Fruit fly (Drosophila melanogaster) whole organism, embryonic: Measurements from ENCODE around the gene CG33293.

Source experiments
- Abd-B ChIP-seq: fragments of 200-800 bp; sonication (Bioruptor generic); optimal IDR thresholded peaks from 2 replicates; lab custom pipeline; 2018; ENCODE audit warnings: missing biosample characterization, mild to moderate bottlenecking, missing genetic modification characterization, moderate library complexity
- Awh ChIP-seq: fragments of 200-800 bp; sonication (Bioruptor generic); IDR thresholded peaks from 2 replicates; pipeline ENCODE4, ENCODE4 v1.3.6; 2022; ENCODE audit warnings: missing biosample characterization, missing genetic modification characterization
- Bgb ChIP-seq: fragments of 200-800 bp; sonication (Bioruptor generic); IDR thresholded peaks from 2 replicates; pipeline ENCODE4 v1.3.6; 2022; ENCODE audit warnings: missing biosample characterization, missing genetic modification characterization; ENCODE audit not compliant: partially characterized antibody
- CG11093 ChIP-seq: fragments of 200-800 bp; sonication (Bioruptor generic); IDR thresholded peaks from 3 replicates; pipeline ENCODE4 v1.3.6; 2022; ENCODE audit warnings: missing biosample characterization, missing genetic modification characterization
- CG12155 ChIP-seq: fragments of 200-800 bp; sonication (Bioruptor generic); optimal IDR thresholded peaks from 3 replicates; lab custom pipeline; 2016; ENCODE audit warnings: missing biosample characterization, missing genetic modification characterization
- CG13624 ChIP-seq: fragments of 200-800 bp; sonication (Bioruptor generic); optimal IDR thresholded peaks from 2 replicates; lab custom pipeline; 2016; ENCODE audit warnings: missing biosample characterization, missing genetic modification characterization
- CG13775 ChIP-seq: fragments of 200-800 bp; sonication (Bioruptor generic); optimal IDR thresholded peaks from 3 replicates; lab custom pipeline; 2017; ENCODE audit warnings: missing biosample characterization, mild to moderate bottlenecking, missing genetic modification characterization
- CG14667 ChIP-seq: fragments of 200-800 bp; sonication (Bioruptor generic); IDR thresholded peaks from 2 replicates; pipeline ENCODE4 v1.3.6; 2022; ENCODE audit warnings: missing biosample characterization, missing genetic modification characterization
- CG1529 ChIP-seq: fragments of 200-800 bp; sonication (Bioruptor generic); optimal IDR thresholded peaks from 3 replicates; lab custom pipeline; 2018; ENCODE audit warnings: missing biosample characterization, missing genetic modification characterization
- CG16779 ChIP-seq: fragments of 200-800 bp; sonication (Bioruptor generic); IDR thresholded peaks from 2 replicates; pipeline ENCODE4 v1.3.6; 2022; ENCODE audit warnings: missing biosample characterization, missing genetic modification characterization
- CG16813 ChIP-seq: fragments of 200-800 bp; sonication (Bioruptor generic); IDR thresholded peaks from 3 replicates; pipeline ENCODE4 v1.3.6; 2022; ENCODE audit warnings: missing biosample characterization, missing genetic modification characterization; ENCODE audit not compliant: partially characterized antibody
- CG16815 ChIP-seq: fragments of 200-800 bp; sonication (Bioruptor generic); optimal IDR thresholded peaks from 3 replicates; lab custom pipeline; 2017; ENCODE audit warnings: missing biosample characterization, mild to moderate bottlenecking, missing genetic modification characterization
- CG17568 ChIP-seq: fragments of 200-800 bp; sonication (Bioruptor generic); optimal IDR thresholded peaks from 2 replicates; lab custom pipeline; 2018; ENCODE audit warnings: missing biosample characterization, mild to moderate bottlenecking, missing genetic modification characterization, moderate library complexity
- CG31224 ChIP-seq: fragments of 200-800 bp; sonication (Bioruptor generic); IDR thresholded peaks from 2 replicates; pipeline ENCODE4 v1.3.6; 2022; ENCODE audit warnings: missing biosample characterization, missing genetic modification characterization
- CG31365 ChIP-seq: fragments of 200-800 bp; sonication (Bioruptor generic); optimal IDR thresholded peaks from 2 replicates; lab custom pipeline; 2018; ENCODE audit warnings: missing biosample characterization, mild to moderate bottlenecking, missing genetic modification characterization
- CG4424 ChIP-seq: fragments of 200-800 bp; sonication (Bioruptor generic); optimal IDR thresholded peaks from 3 replicates; lab custom pipeline; 2016; ENCODE audit warnings: missing biosample characterization, missing genetic modification characterization
- CG4730 ChIP-seq: fragments of 200-800 bp; sonication (Bioruptor generic); IDR thresholded peaks from 2 replicates; pipeline ENCODE4 v1.3.6; 2022; ENCODE audit warnings: missing biosample characterization, missing genetic modification characterization
- CG6791 ChIP-seq: fragments of 200-800 bp; sonication (Bioruptor generic); IDR thresholded peaks from 3 replicates; pipeline ENCODE4 v1.3.6; 2022; ENCODE audit warnings: missing biosample characterization, missing genetic modification characterization; ENCODE audit not compliant: partially characterized antibody
- Camta ChIP-seq: fragments of 200-800 bp; sonication (Bioruptor generic); optimal IDR thresholded peaks from 2 replicates; lab custom pipeline; 2016; ENCODE audit warnings: missing biosample characterization, missing genetic modification characterization
- Chrac-16 ChIP-seq: fragments of 200-800 bp; sonication (Bioruptor generic); optimal IDR thresholded peaks from 3 replicates; lab custom pipeline; 2016; ENCODE audit warnings: missing biosample characterization, missing genetic modification characterization
- Ets65A ChIP-seq: fragments of 200-800 bp; sonication (Bioruptor generic); peaks from one replicate; lab custom pipeline; 2016; ENCODE audit warnings: missing biosample characterization, missing genetic modification characterization
- H2.0 ChIP-seq: fragments of 200-800 bp; sonication (Bioruptor generic); IDR thresholded peaks from 2 replicates; pipeline ENCODE4 v1.3.6; 2022; ENCODE audit warnings: missing biosample characterization, missing genetic modification characterization
- Hsf ChIP-seq: fragments of 200-800 bp; sonication (Bioruptor generic); optimal IDR thresholded peaks from 3 replicates; lab custom pipeline; 2016; ENCODE audit warnings: missing biosample characterization, missing genetic modification characterization
- Mrtf ChIP-seq: fragments of 200-800 bp; sonication (Bioruptor generic); IDR thresholded peaks from 3 replicates; pipeline ENCODE4 v1.3.6; 2022; ENCODE audit warnings: missing biosample characterization, missing genetic modification characterization
- NC2α ChIP-seq: fragments of 200-800 bp; sonication (Bioruptor generic); optimal IDR thresholded peaks from 2 replicates; lab custom pipeline; 2016; ENCODE audit warnings: missing biosample characterization, missing genetic modification characterization
- NC2β ChIP-seq: fragments of 200-800 bp; sonication (Bioruptor generic); optimal IDR thresholded peaks from 2 replicates; lab custom pipeline; 2016; ENCODE audit warnings: missing biosample characterization, missing genetic modification characterization
- NK7.1 ChIP-seq: fragments of 200-800 bp; sonication (Bioruptor generic); optimal IDR thresholded peaks from 3 replicates; lab custom pipeline; 2016; ENCODE audit warnings: missing biosample characterization, missing genetic modification characterization
- Nf-YB ChIP-seq: fragments of 200-800 bp; sonication (Bioruptor generic); optimal IDR thresholded peaks from 3 replicates; lab custom pipeline; 2019; ENCODE audit warnings: missing biosample characterization, mild to moderate bottlenecking, missing genetic modification characterization, moderate library complexity
- Side ChIP-seq: fragments of 200-800 bp; sonication (Bioruptor generic); optimal IDR thresholded peaks from 2 replicates; lab custom pipeline; 2016; ENCODE audit warnings: missing biosample characterization, missing genetic modification characterization
- Sry-δ ChIP-seq: fragments of 200-800 bp; sonication (Bioruptor generic); optimal IDR thresholded peaks from 2 replicates; lab custom pipeline; 2016; ENCODE audit warnings: missing biosample characterization, missing genetic modification characterization
- Xrp1 ChIP-seq: fragments of 200-800 bp; sonication (Bioruptor generic); IDR thresholded peaks from 2 replicates; pipeline ENCODE4 v1.3.6; 2022; ENCODE audit warnings: missing biosample characterization, missing genetic modification characterization
- amos ChIP-seq: fragments of 200-800 bp; sonication (Bioruptor generic); IDR thresholded peaks from 2 replicates; pipeline ENCODE4 v1.3.6; 2022; ENCODE audit warnings: missing biosample characterization, missing genetic modification characterization; ENCODE audit not compliant: partially characterized antibody
- ap ChIP-seq: fragments of 200-800 bp; sonication (Bioruptor generic); IDR thresholded peaks from 2 replicates; pipeline ENCODE4 v1.3.6; 2022; ENCODE audit warnings: missing biosample characterization, missing genetic modification characterization
- chinmo ChIP-seq: fragments of 200-800 bp; sonication (Bioruptor generic); IDR thresholded peaks from 4 replicates; pipeline ENCODE4 v1.3.6; 2022; ENCODE audit warnings: missing biosample characterization, missing genetic modification characterization; ENCODE audit not compliant: partially characterized antibody
- dimm ChIP-seq: fragments of 200-800 bp; sonication (Bioruptor generic); IDR thresholded peaks from 2 replicates; pipeline ENCODE4 v1.3.6; 2022; ENCODE audit warnings: missing biosample characterization, missing genetic modification characterization
- esg ChIP-seq: fragments of 200-800 bp; sonication (Bioruptor generic); conservative IDR thresholded peaks from 2 replicates; pipeline ENCODE4 v1.3.6; 2022; ENCODE audit warnings: missing biosample characterization, missing genetic modification characterization
- hkb ChIP-seq, 2 experiments: fragments of 200-800 bp in 1 of 2; fragments of >200 bp in 1 of 2; sonication (Bioruptor generic) in 1 of 2; IDR thresholded peaks in 1 of 2; optimal IDR thresholded peaks in 1 of 2; 2 replicates each; pipeline versions ENCODE4 v1.3.6 to Lab custom; 2017 to 2022; ENCODE audit warnings: missing biosample characterization in 1 of 2, missing genetic modification characterization in 1 of 2
- ind ChIP-seq: fragments of 200-800 bp; sonication (Bioruptor generic); optimal IDR thresholded peaks from 3 replicates; lab custom pipeline; 2016; ENCODE audit warnings: missing biosample characterization, missing genetic modification characterization
- jigr1 ChIP-seq: fragments of 200-800 bp; sonication (Bioruptor generic); IDR thresholded peaks from 3 replicates; pipeline ENCODE4 v1.3.6; 2022; ENCODE audit warnings: missing biosample characterization, missing genetic modification characterization
- kah ChIP-seq: fragments of 200-800 bp; sonication (Bioruptor generic); optimal IDR thresholded peaks from 2 replicates; lab custom pipeline; 2018; ENCODE audit warnings: missing biosample characterization, mild to moderate bottlenecking, missing genetic modification characterization
- ken ChIP-seq: fragments of 200-800 bp; sonication (Bioruptor generic); IDR thresholded peaks from 3 replicates; pipeline ENCODE4 v1.3.6; 2022; ENCODE audit warnings: missing biosample characterization, missing genetic modification characterization
- nau ChIP-seq: fragments of 200-800 bp; sonication (Bioruptor generic); optimal IDR thresholded peaks from 3 replicates; lab custom pipeline; 2017; ENCODE audit warnings: missing biosample characterization, mild to moderate bottlenecking, missing genetic modification characterization, missing genetic modification reagents
- otp ChIP-seq: fragments of 200-800 bp; sonication (Bioruptor generic); IDR thresholded peaks from 3 replicates; pipeline ENCODE4, ENCODE4 v1.3.6; 2022; ENCODE audit warnings: missing biosample characterization, missing genetic modification characterization
- pita ChIP-seq: fragments of 200-800 bp; sonication (Bioruptor generic); optimal IDR thresholded peaks from 2 replicates; lab custom pipeline; 2017; ENCODE audit warnings: missing biosample characterization, mild to moderate bottlenecking, missing genetic modification characterization
- rib ChIP-seq: fragments of 200-800 bp; sonication (Bioruptor generic); IDR thresholded peaks from 2 replicates; pipeline ENCODE4 v1.3.6; 2022; ENCODE audit warnings: missing biosample characterization, missing genetic modification characterization
- sim ChIP-seq: fragments of 200-800 bp; sonication (Bioruptor generic); IDR thresholded peaks from 2 replicates; pipeline ENCODE4 v1.3.6; 2022; ENCODE audit warnings: missing biosample characterization, missing genetic modification characterization
- slp2 ChIP-seq: fragments of 200-800 bp; sonication (Bioruptor generic); optimal IDR thresholded peaks from 2 replicates; lab custom pipeline; 2016; ENCODE audit warnings: missing biosample characterization, missing genetic modification characterization
- sug ChIP-seq: fragments of 200-800 bp; optimal IDR thresholded peaks from 2 replicates; lab custom pipeline; 2019; ENCODE audit warnings: missing biosample characterization, mild to moderate bottlenecking, missing genetic modification characterization, moderate library complexity

Gene CG33293

DNA sequence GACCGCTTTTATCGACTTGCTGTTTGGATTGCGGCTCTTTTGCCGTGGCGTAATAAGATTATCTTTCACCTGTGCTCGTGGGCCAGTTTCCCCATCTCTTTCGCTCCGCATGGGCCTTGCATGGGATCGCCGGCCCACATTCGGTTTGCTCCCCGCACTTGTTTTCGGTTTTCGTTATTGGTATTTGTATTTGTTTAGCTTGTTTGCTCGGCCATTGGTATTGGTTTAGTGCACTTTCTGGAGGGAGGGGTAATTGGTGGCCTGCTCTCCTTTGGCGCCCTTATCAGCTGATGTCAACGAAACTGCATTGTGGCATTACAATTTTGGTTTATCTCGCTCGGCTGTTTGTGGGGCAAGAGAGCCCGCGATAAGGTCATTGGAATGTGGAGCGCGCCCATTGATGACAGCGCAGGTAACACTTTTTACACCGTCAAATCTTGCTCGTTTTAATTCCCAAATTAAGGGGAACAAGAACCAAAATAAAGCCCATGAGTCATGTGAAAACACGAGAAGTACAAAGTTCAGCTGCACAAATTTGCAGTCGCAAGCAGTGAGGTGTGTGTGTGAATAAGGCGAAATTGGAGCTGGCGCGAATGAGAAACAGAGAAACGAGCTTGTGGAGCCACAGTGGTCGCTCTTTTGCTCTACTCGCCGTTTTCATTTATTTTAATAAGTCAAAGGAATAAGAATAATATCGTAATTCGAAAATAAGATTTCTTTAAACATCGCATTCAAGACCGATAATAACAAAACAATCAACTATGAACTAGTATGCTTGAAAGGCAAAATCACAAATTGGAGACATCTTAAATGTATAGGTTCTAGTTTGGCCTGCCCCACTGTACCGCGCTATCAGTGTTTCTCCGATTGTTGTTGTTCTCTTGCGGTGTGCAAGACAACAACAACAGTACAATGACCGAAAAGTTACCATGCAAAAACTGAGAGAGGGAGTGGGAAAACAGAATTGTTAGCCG lies 24.9 kb downstream of the CG33293 start (continued):
- peak; percentile 84 for TF ChIP-seq rib (GFP tag; lab: Robert Waterston, UW)
- peak; percentile 93 for TF ChIP-seq Hsf (GFP tag; lab: Kevin White, UChicago)
- peak; percentile 86 for TF ChIP-seq CG13624 (GFP tag; lab: Kevin White, UChicago)
- TF ChIP-seq ken (GFP tag; lab: Robert Waterston, UW), result peak; percentile 98
- TF ChIP-seq CG31365 (tag; lab: Kevin White, UChicago), result peak; percentile 92
- no peak for TF ChIP-seq pita
- no peak for TF ChIP-seq Bgb (GFP tag; lab: Robert Waterston, UW)
- peak; percentile 86 for TF ChIP-seq CG16779
- peak; percentile 92 for TF ChIP-seq kah (GFP tag; lab: Kevin White, UChicago)
- TF ChIP-seq Chrac-16 (GFP tag; lab: Kevin White, UChicago), result peak; percentile 85
- 0 out of 3 replicates have a peak, but pooled peaks have one; percentile 43 for TF ChIP-seq jigr1 (GFP tag; lab: Robert Waterston, UW)
- TF ChIP-seq CG4424, result peak; percentile 96
- TF ChIP-seq CG13775, result peak; percentile 95
- peak; percentile 74 for TF ChIP-seq sug (tag; lab: Kevin White, UChicago)
- TF ChIP-seq CG1529 (GFP tag; lab: Kevin White, UChicago), result peak; percentile 99
- peak; percentile 33 for TF ChIP-seq Abd-B (GFP tag; lab: Kevin White, UChicago)
- TF ChIP-seq NK7.1, result peak; percentile 99
- no peak for TF ChIP-seq CG6791 (GFP tag; lab: Robert Waterston, UW)
- peak; percentile 74 for TF ChIP-seq CG31224 (GFP tag; lab: Robert Waterston, UW)
- peak; percentile 90; the same call in 3 of the 4 replicates for TF ChIP-seq chinmo (GFP tag; lab: Robert Waterston, UW)
- peak; percentile 99 for TF ChIP-seq Camta (GFP tag; lab: Kevin White, UChicago)
- peak; percentile 75 for TF ChIP-seq CG14667
- TF ChIP-seq CG11093, result peak; percentile 93
- no peak for TF ChIP-seq amos (GFP tag; lab: Robert Waterston, UW)
- TF ChIP-seq Awh (GFP tag; lab: Robert Waterston, UW), result peak; percentile 100
- peak; percentile 100 for TF ChIP-seq otp (GFP tag; lab: Robert Waterston, UW)
- TF ChIP-seq Ets65A, result peak; percentile 92
- TF ChIP-seq ind, result peak; percentile 78
- peak; percentile 99 for TF ChIP-seq NC2α (GFP tag; lab: Kevin White, UChicago)
- TF ChIP-seq hkb (optimal IDR thresholded peaks at IDR 0.05; lab: Kevin White, UChicago), result no peak
- TF ChIP-seq hkb (GFP tag; IDR thresholded peaks at IDR 0.05; lab: Robert Waterston, UW), result peak; percentile 98
- TF ChIP-seq nau (GFP tag; lab: Kevin White, UChicago), result peak; percentile 99
- TF ChIP-seq CG16815 (GFP tag; lab: Kevin White, UChicago), result peak; percentile 92
- peak; percentile 93 for TF ChIP-seq ap
- TF ChIP-seq CG17568 (GFP tag; lab: Kevin White, UChicago), result peak; percentile 98
- TF ChIP-seq Nf-YB (GFP tag; lab: Kevin White, UChicago), result peak; percentile 87
- TF ChIP-seq sim (GFP tag; lab: Robert Waterston, UW), result peak; percentile 99
- TF ChIP-seq Xrp1 (GFP tag; lab: Robert Waterston, UW), result peak; percentile 99
- TF ChIP-seq CG4730, result peak; percentile 75
- peak; percentile 97 for TF ChIP-seq slp2 (GFP tag; lab: Kevin White, UChicago)
- peak; percentile 99 for TF ChIP-seq NC2β (GFP tag; lab: Kevin White, UChicago)
- peak; percentile 33; the same call in 1 of the 2 replicates for TF ChIP-seq esg (GFP tag; lab: Robert Waterston, UW)
- TF ChIP-seq Side (GFP tag; lab: Kevin White, UChicago), result peak; percentile 99
- peak; percentile 81 for TF ChIP-seq Sry-δ (GFP tag; lab: Kevin White, UChicago)
- peak; percentile 82 for TF ChIP-seq H2.0
- TF ChIP-seq dimm (GFP tag; lab: Robert Waterston, UW), result peak; percentile 89
- no peak for TF ChIP-seq CG16813 (GFP tag; lab: Robert Waterston, UW)
- TF ChIP-seq CG12155 (GFP tag; lab: Kevin White, UChicago), result peak; percentile 79
- TF ChIP-seq Mrtf (GFP tag; lab: Robert Waterston, UW), result peak; percentile 86
